Fruit fly (Drosophila melanogaster) whole organism, embryonic: ENCODE measurements around the gene CG33668.

Experiments used
- Adf1 ChIP-seq: fragments of 200-800 bp; sonication (Bioruptor generic); IDR thresholded peaks from 2 replicates; pipeline ENCODE4 v1.3.6; 2022; ENCODE audit warnings: missing biosample characterization, missing genetic modification characterization
- Asciz ChIP-seq: fragments of 200-800 bp; sonication (Bioruptor generic); optimal IDR thresholded peaks from 2 replicates; lab custom pipeline; 2017; ENCODE audit warnings: missing biosample characterization, mild to moderate bottlenecking, missing genetic modification characterization, missing genetic modification reagents
- Atf-2 ChIP-seq: fragments of 200-800 bp; sonication (Bioruptor generic); optimal IDR thresholded peaks from 2 replicates; lab custom pipeline; 2016; ENCODE audit warnings: missing biosample characterization, missing genetic modification characterization
- BEAF-32 ChIP-seq: fragments of 200-800 bp; sonication (Bioruptor generic); optimal IDR thresholded peaks from 3 replicates; lab custom pipeline; 2017; ENCODE audit warnings: missing biosample characterization, missing genetic modification characterization, mild to moderate bottlenecking, moderate library complexity, missing genetic modification reagents
- Bteb2 ChIP-seq: fragments of 200-800 bp; sonication (Bioruptor generic); optimal IDR thresholded peaks from 2 replicates; lab custom pipeline; 2016; ENCODE audit warnings: missing biosample characterization, missing genetic modification characterization
- CG10431 ChIP-seq: fragments of 200-800 bp; sonication (Bioruptor generic); optimal IDR thresholded peaks from 3 replicates; lab custom pipeline; 2018; ENCODE audit warnings: missing biosample characterization, mild to moderate bottlenecking, missing genetic modification characterization
- CG11093 ChIP-seq: fragments of 200-800 bp; sonication (Bioruptor generic); IDR thresholded peaks from 3 replicates; pipeline ENCODE4 v1.3.6; 2022; ENCODE audit warnings: missing biosample characterization, missing genetic modification characterization
- CG11247 ChIP-seq: fragments of 200-800 bp; sonication (Bioruptor generic); IDR thresholded peaks from 2 replicates; pipeline ENCODE4 v1.3.6; 2022; ENCODE audit warnings: missing biosample characterization, missing genetic modification characterization
- CG11398 ChIP-seq: fragments of 200-800 bp; sonication (Bioruptor generic); optimal IDR thresholded peaks from 2 replicates; lab custom pipeline; 2016; ENCODE audit warnings: missing biosample characterization, missing genetic modification characterization
- CG11560 ChIP-seq: fragments of 200-800 bp; sonication (Bioruptor generic); IDR thresholded peaks from 3 replicates; pipeline ENCODE4 v1.3.6; 2022; ENCODE audit warnings: missing biosample characterization, missing genetic modification characterization
- CG1233 ChIP-seq: fragments of 200-800 bp; sonication (Bioruptor generic); optimal IDR thresholded peaks from 4 replicates; lab custom pipeline; 2018; ENCODE audit warnings: missing biosample characterization, mild to moderate bottlenecking, missing genetic modification characterization
- CG12769 ChIP-seq: fragments of 200-800 bp; sonication (Bioruptor generic); optimal IDR thresholded peaks from 2 replicates; lab custom pipeline; 2019; ENCODE audit warnings: missing biosample characterization, mild to moderate bottlenecking, missing genetic modification characterization, moderate library complexity
- CG14965 ChIP-seq: fragments of 200-800 bp; sonication (Bioruptor generic); optimal IDR thresholded peaks from 2 replicates; lab custom pipeline; 2016; ENCODE audit warnings: missing biosample characterization, missing genetic modification characterization, borderline replicate concordance
- CG15011 ChIP-seq: fragments of 200-800 bp; sonication (Bioruptor generic); optimal IDR thresholded peaks from 3 replicates; lab custom pipeline; 2018; ENCODE audit warnings: missing biosample characterization, mild to moderate bottlenecking, missing genetic modification characterization
- CG17359 ChIP-seq: fragments of 200-800 bp; sonication (Bioruptor generic); optimal IDR thresholded peaks from 3 replicates; lab custom pipeline; 2018; ENCODE audit warnings: missing biosample characterization, mild to moderate bottlenecking, missing genetic modification characterization, moderate library complexity
- CG17568 ChIP-seq: fragments of 200-800 bp; sonication (Bioruptor generic); optimal IDR thresholded peaks from 2 replicates; lab custom pipeline; 2018; ENCODE audit warnings: missing biosample characterization, mild to moderate bottlenecking, missing genetic modification characterization, moderate library complexity
- CG18262 ChIP-seq: fragments of 200-800 bp; optimal IDR thresholded peaks from 3 replicates; lab custom pipeline; 2019; ENCODE audit warnings: missing biosample characterization, mild to moderate bottlenecking, missing genetic modification characterization, moderate library complexity
- CG2712 ChIP-seq: fragments of 200-800 bp; optimal IDR thresholded peaks from 3 replicates; lab custom pipeline; 2019; ENCODE audit warnings: missing biosample characterization, mild to moderate bottlenecking, missing genetic modification characterization, moderate library complexity
- CG30403 ChIP-seq: fragments of 200-800 bp; sonication (Bioruptor generic); optimal IDR thresholded peaks from 3 replicates; lab custom pipeline; 2016; ENCODE audit warnings: missing biosample characterization, missing genetic modification characterization
- CG31224 ChIP-seq: fragments of 200-800 bp; sonication (Bioruptor generic); IDR thresholded peaks from 2 replicates; pipeline ENCODE4 v1.3.6; 2022; ENCODE audit warnings: missing biosample characterization, missing genetic modification characterization
- CG34224 ChIP-seq: fragments of 200-800 bp; sonication (Bioruptor generic); IDR thresholded peaks from 3 replicates; pipeline ENCODE4 v1.3.6; 2022; ENCODE audit warnings: missing biosample characterization, missing genetic modification characterization; ENCODE audit not compliant: partially characterized antibody
- CG4730 ChIP-seq: fragments of 200-800 bp; sonication (Bioruptor generic); IDR thresholded peaks from 2 replicates; pipeline ENCODE4 v1.3.6; 2022; ENCODE audit warnings: missing biosample characterization, missing genetic modification characterization
- CG4854 ChIP-seq: fragments of 200-800 bp; sonication (Bioruptor generic); optimal IDR thresholded peaks from 2 replicates; lab custom pipeline; 2016; ENCODE audit warnings: missing biosample characterization, missing genetic modification characterization, inconsistent platforms
- CG5180 ChIP-seq: fragments of 200-800 bp; sonication (Bioruptor generic); optimal IDR thresholded peaks from 3 replicates; lab custom pipeline; 2017; ENCODE audit warnings: missing biosample characterization, missing genetic modification characterization, mild to moderate bottlenecking, moderate library complexity, missing genetic modification reagents
- CG6254 ChIP-seq: fragments of 200-800 bp; sonication (Bioruptor generic); optimal IDR thresholded peaks from 3 replicates; lab custom pipeline; 2017; ENCODE audit warnings: mild to moderate bottlenecking, missing biosample characterization, missing genetic modification reagents, missing genetic modification characterization
- CG7372 ChIP-seq: fragments of 200-800 bp; sonication (Bioruptor generic); IDR thresholded peaks from 2 replicates; pipeline ENCODE4 v1.3.6; 2022; ENCODE audit warnings: missing biosample characterization, missing genetic modification characterization
- CG7963 ChIP-seq: fragments of 200-800 bp; sonication (Bioruptor generic); IDR thresholded peaks from 3 replicates; pipeline ENCODE4 v1.3.6; 2022; ENCODE audit warnings: missing biosample characterization, missing genetic modification characterization; ENCODE audit not compliant: partially characterized antibody
- Fer2 ChIP-seq: fragments of 200-800 bp; sonication (Bioruptor generic); optimal IDR thresholded peaks from 2 replicates; lab custom pipeline; 2018; ENCODE audit warnings: missing biosample characterization, mild to moderate bottlenecking, missing genetic modification characterization, moderate library complexity
- Fer3 ChIP-seq: fragments of 200-800 bp; sonication (Bioruptor generic); optimal IDR thresholded peaks from 2 replicates; lab custom pipeline; 2018; ENCODE audit warnings: missing biosample characterization, mild to moderate bottlenecking, missing genetic modification characterization, moderate library complexity
- Hmr ChIP-seq: fragments of 200-800 bp; sonication (Bioruptor generic); optimal IDR thresholded peaks from 3 replicates; lab custom pipeline; 2017; ENCODE audit warnings: mild to moderate bottlenecking, missing biosample characterization, missing genetic modification reagents, missing genetic modification characterization
- NC2α ChIP-seq: fragments of 200-800 bp; sonication (Bioruptor generic); optimal IDR thresholded peaks from 2 replicates; lab custom pipeline; 2016; ENCODE audit warnings: missing biosample characterization, missing genetic modification characterization
- PHDP ChIP-seq: fragments of 200-800 bp; sonication (Bioruptor generic); optimal IDR thresholded peaks from 3 replicates; lab custom pipeline; 2018; ENCODE audit warnings: missing biosample characterization, mild to moderate bottlenecking, missing genetic modification characterization, moderate library complexity
- Pdp1 ChIP-seq, 2 experiments: fragments of 200-800 bp; sonication (Bioruptor generic); optimal IDR thresholded peaks; 3 replicates each; lab custom pipeline; 2016; ENCODE audit warnings: missing biosample characterization in 2 of 2, missing genetic modification characterization in 2 of 2, mild to moderate bottlenecking in 1 of 2, moderate library complexity in 1 of 2
- Sox100B ChIP-seq: fragments of 200-800 bp; sonication (Bioruptor generic); optimal IDR thresholded peaks from 3 replicates; lab custom pipeline; 2018; ENCODE audit warnings: missing biosample characterization, mild to moderate bottlenecking, missing genetic modification characterization
- TFAM ChIP-seq: fragments of 200-800 bp; sonication (Bioruptor generic); optimal IDR thresholded peaks from 2 replicates; lab custom pipeline; 2017; ENCODE audit warnings: missing biosample characterization, missing genetic modification characterization, inconsistent platforms
- abd-A ChIP-seq: fragments of 200-800 bp; sonication (Bioruptor generic); optimal IDR thresholded peaks from 3 replicates; lab custom pipeline; 2019; ENCODE audit warnings: missing biosample characterization, mild to moderate bottlenecking, missing genetic modification characterization, moderate library complexity
- dati ChIP-seq: fragments of 200-800 bp; sonication (Bioruptor generic); IDR thresholded peaks from 2 replicates; pipeline ENCODE4 v1.3.6; 2022; ENCODE audit warnings: missing biosample characterization, missing genetic modification characterization
- dimm ChIP-seq: fragments of 200-800 bp; sonication (Bioruptor generic); IDR thresholded peaks from 2 replicates; pipeline ENCODE4 v1.3.6; 2022; ENCODE audit warnings: missing biosample characterization, missing genetic modification characterization
- exex ChIP-seq: fragments of 200-800 bp; sonication (Bioruptor generic); optimal IDR thresholded peaks from 4 replicates; lab custom pipeline; 2018; ENCODE audit warnings: missing biosample characterization, mild to moderate bottlenecking, missing genetic modification characterization, moderate library complexity
- fd64A ChIP-seq: fragments of 200-800 bp; sonication (Bioruptor generic); optimal IDR thresholded peaks from 3 replicates; lab custom pipeline; 2018; ENCODE audit warnings: missing biosample characterization, mild to moderate bottlenecking, missing genetic modification characterization
- gro ChIP-seq: fragments of 200-800 bp; sonication (Bioruptor generic); optimal IDR thresholded peaks from 2 replicates; lab custom pipeline; 2016; ENCODE audit warnings: missing biosample characterization, missing genetic modification characterization
- jing ChIP-seq: fragments of 200-800 bp; sonication (Bioruptor generic); optimal IDR thresholded peaks from 2 replicates; lab custom pipeline; 2018; ENCODE audit warnings: missing biosample characterization, mild to moderate bottlenecking, missing genetic modification characterization
- kay ChIP-seq: fragments of 200-800 bp; sonication (Bioruptor generic); optimal IDR thresholded peaks from 2 replicates; lab custom pipeline; 2016; ENCODE audit warnings: missing biosample characterization, missing genetic modification characterization
- ken ChIP-seq: fragments of 200-800 bp; sonication (Bioruptor generic); IDR thresholded peaks from 3 replicates; pipeline ENCODE4 v1.3.6; 2022; ENCODE audit warnings: missing biosample characterization, missing genetic modification characterization
- lmd ChIP-seq: fragments of 200-800 bp; sonication (Bioruptor generic); IDR thresholded peaks from 2 replicates; pipeline ENCODE4 v1.3.6; 2022; ENCODE audit warnings: missing biosample characterization, missing genetic modification characterization
- nau ChIP-seq: fragments of 200-800 bp; sonication (Bioruptor generic); optimal IDR thresholded peaks from 3 replicates; lab custom pipeline; 2017; ENCODE audit warnings: missing biosample characterization, mild to moderate bottlenecking, missing genetic modification characterization, missing genetic modification reagents
- nmo ChIP-seq: fragments of 200-800 bp; sonication (Bioruptor generic); optimal IDR thresholded peaks from 2 replicates; lab custom pipeline; 2018; ENCODE audit warnings: missing biosample characterization, mild to moderate bottlenecking, missing genetic modification characterization, moderate library complexity
- onecut ChIP-seq: fragments of 200-800 bp; sonication (Bioruptor generic); IDR thresholded peaks from 2 replicates; pipeline ENCODE4 v1.3.6; 2022; ENCODE audit warnings: missing biosample characterization, missing genetic modification characterization
- sc ChIP-seq, 3 experiments: fragments of >200 bp in 2 of 3; fragments of 200-800 bp in 1 of 3; sonication (Bioruptor generic) in 1 of 3; optimal IDR thresholded peaks; 2 replicates in 2 of 3; 3 replicates in 1 of 3; lab custom pipeline; 2017; ENCODE audit warnings: mild to moderate bottlenecking in 1 of 3, missing biosample characterization in 1 of 3, missing genetic modification characterization in 1 of 3, missing genetic modification reagents in 1 of 3
- tx ChIP-seq: fragments of 200-800 bp; sonication (Bioruptor generic); optimal IDR thresholded peaks from 2 replicates; lab custom pipeline; 2016; ENCODE audit warnings: missing biosample characterization, missing genetic modification characterization

Gene CG33668

dm6 chrX:6439495-6439894 lies 20.3 kb upstream of the CG33668 start (continued):
- TF ChIP-seq CG2712 (peak; percentile 8), onecut (GFP tag; lab: Robert Waterston, UW) (peak; percentile 30), CG7963 (GFP tag; lab: Robert Waterston, UW) (no peak), CG1233 (GFP tag; lab: Kevin White, UChicago) (peak; percentile 9), CG11247 (GFP tag; lab: Robert Waterston, UW) (peak; percentile 65; the same call in 1 of the 2 replicates), CG6254 (GFP tag; lab: Kevin White, UChicago) (no peak), NC2α (GFP tag; lab: Kevin White, UChicago) (no peak), Pdp1 (GFP tag; optimal IDR thresholded peaks at IDR 0.05; lab: Kevin White, UChicago) (no peak), gro (no peak), BEAF-32 (GFP tag; lab: Kevin White, UChicago) (no peak), kay (GFP tag; lab: Kevin White, UChicago) (no peak), CG10431 (no peak), CG31224 (GFP tag; lab: Robert Waterston, UW) (no peak), CG14965 (GFP tag; lab: Kevin White, UChicago) (no peak), Fer2 (tag; lab: Kevin White, UChicago) (peak; percentile 26), Fer3 (tag; lab: Kevin White, UChicago) (peak; percentile 63), CG12769 (tag; lab: Kevin White, UChicago) (peak; percentile 27), CG15011 (GFP tag; lab: Kevin White, UChicago) (peak; percentile 2), CG11093 (GFP tag; lab: Robert Waterston, UW) (no peak), dimm (peak; percentile 51; the same call in 1 of the 2 replicates), CG11398 (GFP tag; lab: Kevin White, UChicago) (no peak), Hmr (GFP tag; lab: Kevin White, UChicago) (peak; percentile 56), CG4854 (no peak), CG17359 (peak; percentile 44), CG5180 (GFP tag; lab: Kevin White, UChicago) (peak; percentile 11), CG17568 (GFP tag; lab: Kevin White, UChicago) (no peak), CG34224 (no peak), PHDP (no peak), CG30403 (GFP tag; lab: Kevin White, UChicago) (peak; percentile 8), exex (tag; lab: Kevin White, UChicago) (no peak), sc (optimal IDR thresholded peaks at IDR 0.05; lab: Kevin White, UChicago) (no peak), sc (GFP tag; optimal IDR thresholded peaks at IDR 0.05; lab: Kevin White, UChicago) (no peak), CG4730 (GFP tag; lab: Robert Waterston, UW) (peak; percentile 33; the same call in 1 of the 2 replicates), abd-A (tag; lab: Kevin White, UChicago) (peak; percentile 29), fd64A (GFP tag; lab: Kevin White, UChicago) (no peak), Asciz (GFP tag; lab: Kevin White, UChicago) (peak; percentile 5), lmd (peak; percentile 37; the same call in 1 of the 2 replicates), CG7372 (peak; percentile 67), ken (GFP tag; lab: Robert Waterston, UW) (no peak), tx (GFP tag; lab: Kevin White, UChicago) (no peak), dati (GFP tag; lab: Robert Waterston, UW) (0 out of 2 replicates have a peak, but pooled peaks have one; percentile 21), nmo (peak; percentile 9), jing (no peak), TFAM (GFP tag; lab: Kevin White, UChicago) (no peak), Bteb2 (GFP tag; lab: Kevin White, UChicago) (no peak), nau (GFP tag; lab: Kevin White, UChicago) (no peak), Adf1 (GFP tag; lab: Robert Waterston, UW) (no peak), CG18262 (tag; lab: Kevin White, UChicago) (no peak), CG11560 (tag; lab: Robert Waterston, UW) (peak; percentile 53; the same call in 1 of the 3 replicates), Atf-2 (GFP tag; lab: Kevin White, UChicago) (no peak), Sox100B (no peak)
